Comparison of ENCODE assay signal across 4 fruit fly cellular contexts in genomic region chr3L:11776731-11777130, dm6.
TF ChIP-seq lines count a peak whose summit lies in the region.

TSS of gene CG14131 (plus strand) at chr3L:11777073.

- TF ChIP-seq CTCF in whole organism, embryonic (GFP tag; optimal IDR thresholded peaks at IDR 0.05; lab: Kevin White, UChicago), result no peak

TF ChIP-seq in whole organism, adult, 20 proteins besides CTCF, POLR2A, EP300 and RAD21:
- TF ChIP-seq CG7101 (tag; optimal IDR thresholded peaks at IDR 0.05; lab: Kevin White, UChicago), result peak; percentile 6
- no peak for TF ChIP-seq CG33017 (tag; optimal IDR thresholded peaks at IDR 0.05; lab: Kevin White, UChicago)
- TF ChIP-seq CG14711 (tag; optimal IDR thresholded peaks at IDR 0.05; lab: Kevin White, UChicago), result no peak
- TF ChIP-seq kay (GFP tag; lab: Kevin White, UChicago; ENCODE audit: borderline replicate concordance), result peak; percentile 60
- TF ChIP-seq cnc (optimal IDR thresholded peaks at IDR 0.05; lab: Kevin White, UChicago), result no peak
- TF ChIP-seq bab1 (GFP tag; optimal IDR thresholded peaks at IDR 0.05; lab: Kevin White, UChicago), result no peak
- TF ChIP-seq toe (GFP tag; optimal IDR thresholded peaks at IDR 0.05; lab: Kevin White, UChicago), result no peak
- no peak for TF ChIP-seq CG12768 (GFP tag; optimal IDR thresholded peaks at IDR 0.05; lab: Kevin White, UChicago)
- TF ChIP-seq tj (GFP tag; optimal IDR thresholded peaks at IDR 0.05; lab: Kevin White, UChicago), result no peak
- TF ChIP-seq CG5204 (GFP tag; optimal IDR thresholded peaks at IDR 0.05; lab: Kevin White, UChicago), result no peak
- TF ChIP-seq cic (GFP tag; optimal IDR thresholded peaks at IDR 0.05; lab: Kevin White, UChicago), result peak; percentile 26

TF ChIP-seq in whole organism, embryonic, 481 proteins besides CTCF, POLR2A, EP300 and RAD21 (continues in another document):
- peak; percentile 62; the same call in 3 of the 4 replicates for TF ChIP-seq chinmo (GFP tag; IDR thresholded peaks at IDR 0.05; lab: Robert Waterston, UW; ENCODE audit: partially characterized antibody)
- TF ChIP-seq CG10147 (GFP tag; optimal IDR thresholded peaks at IDR 0.05; lab: Kevin White, UChicago), result no peak
- no peak for TF ChIP-seq CG1647 (GFP tag; optimal IDR thresholded peaks at IDR 0.05; lab: Kevin White, UChicago)
- peak; percentile 26 for TF ChIP-seq lab (GFP tag; optimal IDR thresholded peaks at IDR 0.05; lab: Kevin White, UChicago)
- TF ChIP-seq Dfd (GFP tag; optimal IDR thresholded peaks at IDR 0.05; lab: Kevin White, UChicago), result no peak
- TF ChIP-seq mirr (GFP tag; optimal IDR thresholded peaks at IDR 0.05; lab: Kevin White, UChicago), result peak; percentile 97
- TF ChIP-seq Sox102F (GFP tag; optimal IDR thresholded peaks at IDR 0.05; lab: Kevin White, UChicago), result no peak
- no peak for TF ChIP-seq sr (GFP tag; IDR thresholded peaks at IDR 0.05; lab: Robert Waterston, UW)
- no peak for TF ChIP-seq abd-A (tag; optimal IDR thresholded peaks at IDR 0.05; lab: Kevin White, UChicago)
- peak; percentile 22; the same call in 1 of the 2 replicates for TF ChIP-seq rib (GFP tag; IDR thresholded peaks at IDR 0.05; lab: Robert Waterston, UW)
- no peak for TF ChIP-seq fd96Cb (tag; optimal IDR thresholded peaks at IDR 0.05; lab: Kevin White, UChicago)
- no peak for TF ChIP-seq HLH54F (GFP tag; optimal IDR thresholded peaks at IDR 0.05; lab: Kevin White, UChicago)
- peak; percentile 18; the same call in 1 of the 3 replicates for TF ChIP-seq ci (GFP tag; IDR thresholded peaks at IDR 0.05; lab: Robert Waterston, UW)
- TF ChIP-seq GATAe (GFP tag; conservative IDR thresholded peaks at IDR 0.05; lab: Robert Waterston, UW), result 0 out of 2 replicates have a peak, but pooled peaks have one; percentile 21
- peak; percentile 83 for TF ChIP-seq Deaf1 (tag; optimal IDR thresholded peaks at IDR 0.05; lab: Kevin White, UChicago)
- TF ChIP-seq Gsc (GFP tag; IDR thresholded peaks at IDR 0.05; lab: Robert Waterston, UW), result no peak
- TF ChIP-seq ara (GFP tag; IDR thresholded peaks at IDR 0.05; lab: Robert Waterston, UW), result no peak
- no peak for TF ChIP-seq cad (GFP tag; optimal IDR thresholded peaks at IDR 0.05; lab: Kevin White, UChicago)
- TF ChIP-seq Trl (optimal IDR thresholded peaks at IDR 0.05; lab: Kevin White, UChicago), result peak; percentile 39 to 70
- TF ChIP-seq Trl (GFP tag; optimal IDR thresholded peaks at IDR 0.05; lab: Kevin White, UChicago), result no peak
- no peak for TF ChIP-seq Dll (GFP tag; IDR thresholded peaks at IDR 0.05; lab: Robert Waterston, UW; ENCODE audit: partially characterized antibody)
- TF ChIP-seq gem (tag; optimal IDR thresholded peaks at IDR 0.05; lab: Kevin White, UChicago), result no peak
- no peak for TF ChIP-seq CG9817 (tag; optimal IDR thresholded peaks at IDR 0.05; lab: Kevin White, UChicago)
- TF ChIP-seq CG32532 (GFP tag; IDR thresholded peaks at IDR 0.05; lab: Robert Waterston, UW), result peak; percentile 38; the same call in 1 of the 2 replicates
- peak; percentile 74 for TF ChIP-seq Adf1 (GFP tag; IDR thresholded peaks at IDR 0.05; lab: Robert Waterston, UW)
- TF ChIP-seq Pdp1 (GFP tag; optimal IDR thresholded peaks at IDR 0.05; lab: Kevin White, UChicago), result peak in 1 of 2 experiments; percentile 30

TF ChIP-seq in whole organism, prepupa, 60 proteins besides CTCF, POLR2A, EP300 and RAD21:
- no peak for TF ChIP-seq Gug (GFP tag; IDR thresholded peaks at IDR 0.05; lab: Robert Waterston, UW)
- TF ChIP-seq CG6792 (GFP tag; optimal IDR thresholded peaks at IDR 0.05; lab: Kevin White, UChicago), result no peak
- no peak for TF ChIP-seq Sox15 (GFP tag; optimal IDR thresholded peaks at IDR 0.05; lab: Kevin White, UChicago)
- TF ChIP-seq CG8632 (GFP tag; optimal IDR thresholded peaks at IDR 0.05; lab: Kevin White, UChicago), result no peak
- no peak for TF ChIP-seq dac (GFP tag; optimal IDR thresholded peaks at IDR 0.05; lab: Kevin White, UChicago)
- TF ChIP-seq CG11762 (GFP tag; optimal IDR thresholded peaks at IDR 0.05; lab: Kevin White, UChicago; ENCODE audit: insufficient read depth), result no peak
- TF ChIP-seq vri (GFP tag; optimal IDR thresholded peaks at IDR 0.05; lab: Kevin White, UChicago), result peak; percentile 78
- TF ChIP-seq CG8119 (GFP tag; IDR thresholded peaks at IDR 0.05; lab: Robert Waterston, UW), result no peak
- no peak for TF ChIP-seq lz (GFP tag; optimal IDR thresholded peaks at IDR 0.05; lab: Kevin White, UChicago)
- TF ChIP-seq Sox14 (GFP tag; optimal IDR thresholded peaks at IDR 0.05; lab: Kevin White, UChicago), result peak; percentile 17
- TF ChIP-seq Ets96B (tag; optimal IDR thresholded peaks at IDR 0.05; lab: Kevin White, UChicago), result no peak
- TF ChIP-seq acj6 (GFP tag; optimal IDR thresholded peaks at IDR 0.05; lab: Kevin White, UChicago), result no peak
- TF ChIP-seq dsx (GFP tag; optimal IDR thresholded peaks at IDR 0.05; lab: Kevin White, UChicago; ENCODE audit: poor library complexity, severe bottlenecking), result no peak
- TF ChIP-seq Eip75B (GFP tag; optimal IDR thresholded peaks at IDR 0.05; lab: Kevin White, UChicago), result no peak
- no peak for TF ChIP-seq topi (GFP tag; optimal IDR thresholded peaks at IDR 0.05; lab: Kevin White, UChicago)

TF ChIP-seq in whole organism, wandering third instar larva, 38 proteins besides CTCF, POLR2A, EP300 and RAD21:
- TF ChIP-seq br (GFP tag; optimal IDR thresholded peaks at IDR 0.05; lab: Kevin White, UChicago) (peak; percentile 33), sage (GFP tag; optimal IDR thresholded peaks at IDR 0.05; lab: Kevin White, UChicago) (no peak), Dif (GFP tag; optimal IDR thresholded peaks at IDR 0.05; lab: Kevin White, UChicago; ENCODE audit: partially characterized antibody) (peak; percentile 57), h (GFP tag; optimal IDR thresholded peaks at IDR 0.05; lab: Kevin White, UChicago) (peak; percentile 34), CrebA (GFP tag; optimal IDR thresholded peaks at IDR 0.05; lab: Kevin White, UChicago; ENCODE audit: borderline replicate concordance) (peak; percentile 8), Mio (GFP tag; optimal IDR thresholded peaks at IDR 0.05; lab: Kevin White, UChicago) (no peak)
